Fruit fly (Drosophila melanogaster): ENCODE measurements around the gene Prosbeta6.

dm6 chr3L:16567495-16567894, 42.7 kb downstream of the Prosbeta6 start:
- TF ChIP-seq salr (GFP tag; optimal IDR thresholded peaks at IDR 0.05) (no peak), CG32006 (GFP tag; optimal IDR thresholded peaks at IDR 0.05) (peak; percentile 24), CG1621 (tag; optimal IDR thresholded peaks at IDR 0.05) (no peak), Gug (GFP tag; IDR thresholded peaks at IDR 0.05) (no peak), spab (GFP tag; optimal IDR thresholded peaks at IDR 0.05) (no peak), CG15336 (GFP tag; IDR thresholded peaks at IDR 0.05) (peak; percentile 50)

Data from whole organism, prepupa.